Worm (Caenorhabditis elegans) whole organism, L1 larva: ENCODE measurements around the gene T04A8.8.
"Not testable (repeated sequence)": the region's sequence is repeated elsewhere in the genome, so short reads cannot be mapped to it uniquely, and the experiment has no call there.

Experiments
- C34B4.2 ChIP-seq: sonication (generic microtip); optimal IDR thresholded peaks from 2 replicates; lab custom pipeline; 2017; ENCODE audit warnings: mild to moderate bottlenecking, missing genetic modification characterization, missing compliant biosample characterization
- alr-1 ChIP-seq: fragments of 200-800 bp; sonication (Bioruptor generic); optimal IDR thresholded peaks from 2 replicates; lab custom pipeline; 2018; ENCODE audit warnings: borderline replicate concordance, mild to moderate bottlenecking, missing genetic modification characterization, missing compliant biosample characterization
- sup-37 ChIP-seq: fragments of 200-800 bp; sonication (Bioruptor generic); optimal IDR thresholded peaks from 2 replicates; lab custom pipeline; 2018; ENCODE audit warnings: mild to moderate bottlenecking, missing genetic modification characterization, missing compliant biosample characterization

T04A8.8 gene

ce11 chrIII:4742620-4743019 is 48.8 kb downstream of the T04A8.8 start, which contains the start of gene twk-6:
twk-6 (plus strand) TSS chrIII:4742920.
- not testable (repeated sequence) for TF ChIP-seq alr-1 (tag; lab: Kevin White, UChicago); C34B4.2 (tag; lab: Kevin White, UChicago); sup-37 (GFP tag; lab: Kevin White, UChicago)
